Fruit fly (Drosophila melanogaster) Kc167 (cell line): Measurements from ENCODE around the gene CG31524.

ENCODE experiments used
- Myc ChIP-seq: fragments of >200 bp; optimal IDR thresholded peaks from 2 replicates; lab custom pipeline; 2017; ENCODE audit warnings: missing external identifiers
- Sin3A ChIP-seq: fragments of >200 bp; optimal IDR thresholded peaks from 2 replicates; lab custom pipeline; 2018; ENCODE audit warnings: missing external identifiers
- h ChIP-seq: fragments of >200 bp; optimal IDR thresholded peaks from 3 replicates; lab custom pipeline; 2018; ENCODE audit warnings: missing external identifiers
- insv ChIP-seq: fragments of >200 bp; optimal IDR thresholded peaks from 3 replicates; lab custom pipeline; 2018; ENCODE audit warnings: missing external identifiers
- psq ChIP-seq: fragments of >200 bp; optimal IDR thresholded peaks from 2 replicates; lab custom pipeline; 2017; ENCODE audit warnings: missing external identifiers

- no peak for TF ChIP-seq Sin3A (lab: Kevin White, UChicago)
- TF ChIP-seq psq (lab: Kevin White, UChicago): no peak
- no peak for TF ChIP-seq h (lab: Kevin White, UChicago)
- TF ChIP-seq Myc (lab: Kevin White, UChicago): no peak
- no peak for TF ChIP-seq insv
Observed at dm6 chr3R:30536919-30537318, 22.8 kb upstream of the CG31524 start.
